Worm (Caenorhabditis elegans) whole organism, mixed stage, embryonic: ENCODE results near the gene pmk-2.
A peak's percentile ranks its signal among the peaks of the same experiment; 100 is the strongest.

Experiments
- M03D4.4 ChIP-seq: sonication (generic microtip); optimal IDR thresholded peaks from 2 replicates; lab custom pipeline; 2017; ENCODE audit warnings: mild to moderate bottlenecking, missing genetic modification characterization, missing compliant biosample characterization
- bed-3 ChIP-seq: fragments of 200-800 bp; sonication (Bioruptor generic); optimal IDR thresholded peaks from 3 replicates; lab custom pipeline; 2018; ENCODE audit warnings: mild to moderate bottlenecking, missing genetic modification characterization, moderate library complexity, missing compliant biosample characterization
- ceh-39 ChIP-seq: fragments of 150-350 bp; optimal IDR thresholded peaks from 2 replicates; lab custom pipeline; 2014; ENCODE audit warnings: missing biosample characterization, missing genetic modification characterization
- ceh-43 ChIP-seq: fragments of 200-800 bp; sonication (Bioruptor generic); optimal IDR thresholded peaks from 2 replicates; lab custom pipeline; 2018; ENCODE audit warnings: mild to moderate bottlenecking, missing genetic modification characterization, moderate library complexity, missing compliant biosample characterization
- ceh-83 ChIP-seq: fragments of 200-800 bp; sonication (Bioruptor generic); optimal IDR thresholded peaks from 2 replicates; lab custom pipeline; 2018; ENCODE audit warnings: mild to moderate bottlenecking, missing genetic modification characterization, missing compliant biosample characterization
- ces-1 ChIP-seq: fragments of 150-350 bp; optimal IDR thresholded peaks from 2 replicates; lab custom pipeline; 2014; ENCODE audit warnings: missing biosample characterization, missing genetic modification reagents, missing genetic modification characterization
- cnd-1 ChIP-seq: fragments of 200-800 bp; sonication (Bioruptor generic); optimal IDR thresholded peaks from 2 replicates; lab custom pipeline; 2018; ENCODE audit warnings: mild to moderate bottlenecking, missing genetic modification characterization, missing compliant biosample characterization
- drap-1 ChIP-seq: fragments of 200-800 bp; sonication (Bioruptor generic); optimal IDR thresholded peaks from 3 replicates; lab custom pipeline; 2018; ENCODE audit warnings: mild to moderate bottlenecking, missing genetic modification characterization, missing compliant biosample characterization
- elt-1 ChIP-seq: sonication (generic microtip); optimal IDR thresholded peaks from 2 replicates; lab custom pipeline; 2017; ENCODE audit warnings: missing genetic modification characterization, mild to moderate bottlenecking, missing compliant biosample characterization, antibody characterized with exemption, moderate library complexity, borderline replicate concordance; ENCODE audit not compliant: insufficient read depth
- elt-3 ChIP-seq: fragments of 150-350 bp; optimal IDR thresholded peaks from 2 replicates; lab custom pipeline; 2014; ENCODE audit warnings: missing biosample characterization, missing genetic modification characterization
- ham-2 ChIP-seq: fragments of 200-800 bp; sonication (Bioruptor generic); optimal IDR thresholded peaks from 2 replicates; lab custom pipeline; 2018; ENCODE audit warnings: mild to moderate bottlenecking, missing genetic modification characterization, missing compliant biosample characterization
- hlh-1 ChIP-seq: fragments of 150-350 bp; optimal IDR thresholded peaks from 2 replicates; lab custom pipeline; 2014; ENCODE audit warnings: missing biosample characterization, missing genetic modification reagents, missing genetic modification characterization
- lin-13 ChIP-seq: fragments of 150-350 bp; optimal IDR thresholded peaks from 2 replicates; lab custom pipeline; 2014; ENCODE audit warnings: missing biosample characterization, missing genetic modification characterization
- lin-32 ChIP-seq: fragments of 200-800 bp; sonication (Bioruptor generic); optimal IDR thresholded peaks from 2 replicates; lab custom pipeline; 2018; ENCODE audit warnings: mild to moderate bottlenecking, missing genetic modification characterization, missing compliant biosample characterization
- lsy-2 ChIP-seq: fragments of 150-350 bp; optimal IDR thresholded peaks from 2 replicates; lab custom pipeline; 2014; ENCODE audit warnings: missing biosample characterization, missing genetic modification characterization
- mab-5 ChIP-seq: fragments of 150-350 bp; optimal IDR thresholded peaks from 2 replicates; lab custom pipeline; 2014; ENCODE audit warnings: missing biosample characterization, missing genetic modification characterization
- mep-1 ChIP-seq: fragments of 150-350 bp; optimal IDR thresholded peaks from 2 replicates; lab custom pipeline; 2017; ENCODE audit warnings: missing biosample characterization, missing genetic modification reagents, missing genetic modification characterization, inconsistent platforms
- mls-2 ChIP-seq: sonication (generic microtip); optimal IDR thresholded peaks from 2 replicates; lab custom pipeline; 2016; ENCODE audit warnings: mild to moderate bottlenecking, missing genetic modification characterization, moderate library complexity, missing compliant biosample characterization
- nhr-12 ChIP-seq: fragments of 150-350 bp; optimal IDR thresholded peaks from 2 replicates; lab custom pipeline; 2014; ENCODE audit warnings: missing biosample characterization, missing genetic modification characterization
- nhr-2 ChIP-seq: fragments of 150-350 bp; optimal IDR thresholded peaks from 2 replicates; lab custom pipeline; 2014; ENCODE audit warnings: missing biosample characterization, missing genetic modification characterization
- nhr-237 ChIP-seq: fragments of 150-350 bp; optimal IDR thresholded peaks from 2 replicates; lab custom pipeline; 2014; ENCODE audit warnings: missing biosample characterization, missing genetic modification characterization
- nhr-76 ChIP-seq: sonication (generic microtip); optimal IDR thresholded peaks from 2 replicates; lab custom pipeline; 2017; ENCODE audit warnings: missing biosample characterization, missing genetic modification characterization
- sem-2 ChIP-seq: fragments of 200-800 bp; sonication (Bioruptor generic); optimal IDR thresholded peaks from 2 replicates; lab custom pipeline; 2018; ENCODE audit warnings: mild to moderate bottlenecking, missing genetic modification characterization, missing compliant biosample characterization
- snpc-4 ChIP-seq: fragments of 150-350 bp; optimal IDR thresholded peaks from 2 replicates; lab custom pipeline; 2014; ENCODE audit warnings: missing biosample characterization, missing genetic modification characterization
- tbx-8 ChIP-seq: fragments of 200-800 bp; sonication (Bioruptor generic); optimal IDR thresholded peaks from 2 replicates; lab custom pipeline; 2018; ENCODE audit warnings: mild to moderate bottlenecking, missing genetic modification characterization, moderate library complexity, missing compliant biosample characterization
- unc-120 ChIP-seq: sonication (generic microtip); optimal IDR thresholded peaks from 2 replicates; lab custom pipeline; 2017; ENCODE audit warnings: missing genetic modification characterization, missing compliant biosample characterization; ENCODE audit not compliant: poor library complexity, severe bottlenecking
- unc-39 ChIP-seq: fragments of 150-350 bp; optimal IDR thresholded peaks from 2 replicates; lab custom pipeline; 2014; ENCODE audit warnings: missing biosample characterization, missing genetic modification characterization
- unc-62 ChIP-seq: fragments of 150-350 bp; optimal IDR thresholded peaks from 2 replicates; lab custom pipeline; 2014; ENCODE audit warnings: missing biosample characterization, missing genetic modification reagents, missing genetic modification characterization
- zip-8 ChIP-seq: fragments of 150-350 bp; optimal IDR thresholded peaks from 2 replicates; lab custom pipeline; 2014; ENCODE audit warnings: missing biosample characterization, missing genetic modification characterization
- ztf-11 ChIP-seq: fragments of 150-350 bp; optimal IDR thresholded peaks from 2 replicates; lab custom pipeline; 2014; ENCODE audit warnings: missing biosample characterization, missing genetic modification characterization

The pmk-2 gene

ce11 chrIV:8136548-8136947 lies 6.8 kb upstream of the pmk-2 start:
- TF ChIP-seq lin-32 (GFP tag; lab: Kevin White, UChicago), result no peak
- no peak for TF ChIP-seq ceh-83 (GFP tag; lab: Kevin White, UChicago)
- no peak for TF ChIP-seq nhr-76 (tag; lab: Kevin White, UChicago)
- no peak for TF ChIP-seq nhr-12 (tag; lab: Kevin White, UChicago)
- TF ChIP-seq ceh-39, result no peak
- no peak for TF ChIP-seq ces-1 (GFP tag; lab: Kevin White, UChicago)
- TF ChIP-seq bed-3 (GFP tag; lab: Kevin White, UChicago), result no peak
- no peak for TF ChIP-seq ztf-11
- TF ChIP-seq nhr-2 (tag; lab: Kevin White, UChicago), result no peak
- TF ChIP-seq elt-3, result no peak
- no peak for TF ChIP-seq nhr-237 (tag; lab: Kevin White, UChicago)
- TF ChIP-seq sem-2, result no peak
- TF ChIP-seq lin-13, result no peak
- TF ChIP-seq unc-120 (tag; lab: Kevin White, UChicago), result no peak
- no peak for TF ChIP-seq mab-5 (tag; lab: Kevin White, UChicago)
- no peak for TF ChIP-seq elt-1

- TF ChIP-seq ces-1 (GFP tag; lab: Kevin White, UChicago) (no peak), bed-3 (GFP tag; lab: Kevin White, UChicago) (no peak), lsy-2 (no peak), nhr-237 (tag; lab: Kevin White, UChicago) (no peak), ztf-11 (no peak), nhr-2 (tag; lab: Kevin White, UChicago) (no peak)
These were observed 4.3 kb upstream of the pmk-2 start, which contains the start of gene pmk-3 for ce11 chrIV:8138984-8139383. Gene pmk-3, plus strand, starts transcription at chrIV:8139219.

- no peak for TF ChIP-seq ham-2
- TF ChIP-seq sem-2, result no peak
- no peak for TF ChIP-seq ceh-39
- TF ChIP-seq ceh-43 (GFP tag; lab: Kevin White, UChicago), result no peak
- TF ChIP-seq hlh-1 (tag; lab: Kevin White, UChicago), result no peak
- TF ChIP-seq nhr-12 (tag; lab: Kevin White, UChicago), result no peak
- TF ChIP-seq zip-8 (tag; lab: Kevin White, UChicago), result no peak
- no peak for TF ChIP-seq nhr-76 (tag; lab: Kevin White, UChicago)
- TF ChIP-seq unc-62 (GFP tag; lab: Kevin White, UChicago), result no peak
- no peak for TF ChIP-seq lin-32 (GFP tag; lab: Kevin White, UChicago)
- no peak for TF ChIP-seq drap-1 (GFP tag; lab: Kevin White, UChicago)
- TF ChIP-seq tbx-8 (GFP tag; lab: Kevin White, UChicago), result no peak
- TF ChIP-seq bed-3 (GFP tag; lab: Kevin White, UChicago), result no peak
- no peak for TF ChIP-seq unc-120 (tag; lab: Kevin White, UChicago)
- no peak for TF ChIP-seq unc-39 (tag; lab: Kevin White, UChicago)
- TF ChIP-seq mls-2, result no peak
- TF ChIP-seq elt-3, result no peak
- TF ChIP-seq elt-1, result no peak
- no peak for TF ChIP-seq nhr-2 (tag; lab: Kevin White, UChicago)
These were observed 1.0 kb downstream of the pmk-2 start for ce11 chrIV:8144341-8144740.

- TF ChIP-seq mab-5 (tag; lab: Kevin White, UChicago) (no peak), cnd-1 (no peak), ceh-39 (peak; percentile 83), lin-32 (GFP tag; lab: Kevin White, UChicago) (no peak)
These were observed 3.0 kb downstream of the pmk-2 start for ce11 chrIV:8146283-8146682.

- TF ChIP-seq ceh-83 (GFP tag; lab: Kevin White, UChicago), result no peak
- no peak for TF ChIP-seq elt-3
- TF ChIP-seq M03D4.4, result no peak
- TF ChIP-seq drap-1 (GFP tag; lab: Kevin White, UChicago), result no peak
- TF ChIP-seq lin-13, result no peak
- no peak for TF ChIP-seq nhr-237 (tag; lab: Kevin White, UChicago)
- TF ChIP-seq mls-2, result no peak
- TF ChIP-seq unc-62 (GFP tag; lab: Kevin White, UChicago), result no peak
- no peak for TF ChIP-seq unc-120 (tag; lab: Kevin White, UChicago)
- no peak for TF ChIP-seq cnd-1
- no peak for TF ChIP-seq ceh-43 (GFP tag; lab: Kevin White, UChicago)
- TF ChIP-seq ces-1 (GFP tag; lab: Kevin White, UChicago), result no peak
- TF ChIP-seq snpc-4, result no peak
- no peak for TF ChIP-seq nhr-2 (tag; lab: Kevin White, UChicago)
- no peak for TF ChIP-seq sem-2
- TF ChIP-seq mep-1 (tag; lab: Kevin White, UChicago), result no peak
These were observed 5.2 kb downstream of the pmk-2 start, which contains the start of gene pmk-1 for ce11 chrIV:8148494-8148893. Gene pmk-1, plus strand, starts transcription at chrIV:8148794.
